Fruit fly (Drosophila melanogaster): ENCODE data around the gene alphaCOP.

alphaCOP gene

dm6 chr3L:1629064-1629777 is 15.8 kb downstream of the alphaCOP start, which contains the start of gene GC (continued):
- TF ChIP-seq Sox14 (GFP tag; optimal IDR thresholded peaks at IDR 0.05) (no peak), CG4318 (GFP tag; optimal IDR thresholded peaks at IDR 0.05) (no peak), CG11902 (GFP tag; optimal IDR thresholded peaks at IDR 0.05) (no peak), CG32006 (GFP tag; optimal IDR thresholded peaks at IDR 0.05) (peak; percentile 43), CG6276 (GFP tag; optimal IDR thresholded peaks at IDR 0.05) (no peak), Eip75B (GFP tag; optimal IDR thresholded peaks at IDR 0.05) (peak; percentile 12), pdm3 (GFP tag; optimal IDR thresholded peaks at IDR 0.05) (no peak), Met (GFP tag; optimal IDR thresholded peaks at IDR 0.05) (no peak), Ets96B (tag; optimal IDR thresholded peaks at IDR 0.05) (no peak), Eip78C (GFP tag) (no peak), CG8319 (GFP tag; optimal IDR thresholded peaks at IDR 0.05) (no peak), Ets21C (GFP tag; optimal IDR thresholded peaks at IDR 0.05) (peak; percentile 23), CG6854 (GFP tag; optimal IDR thresholded peaks at IDR 0.05) (no peak), fd59A (GFP tag; optimal IDR thresholded peaks at IDR 0.05) (no peak), vri (GFP tag; optimal IDR thresholded peaks at IDR 0.05) (no peak), CG6163 (GFP tag; IDR thresholded peaks at IDR 0.05) (no peak), Sox15 (GFP tag; optimal IDR thresholded peaks at IDR 0.05) (no peak), topi (GFP tag; optimal IDR thresholded peaks at IDR 0.05) (no peak), spab (GFP tag; optimal IDR thresholded peaks at IDR 0.05) (no peak), fd85E (GFP tag; optimal IDR thresholded peaks at IDR 0.05) (no peak), cyc (GFP tag; optimal IDR thresholded peaks at IDR 0.05) (no peak), CG6808 (GFP tag; optimal IDR thresholded peaks at IDR 0.05) (no peak), Hr4 (GFP tag; optimal IDR thresholded peaks at IDR 0.05) (peak; percentile 49), Hr39 (GFP tag; optimal IDR thresholded peaks at IDR 0.05) (peak; percentile 37), CG10631 (GFP tag; optimal IDR thresholded peaks at IDR 0.05) (no peak), CG8632 (GFP tag; optimal IDR thresholded peaks at IDR 0.05) (no peak), eg (GFP tag; IDR thresholded peaks at IDR 0.05) (no peak), CG9139 (GFP tag; optimal IDR thresholded peaks at IDR 0.05) (no peak), fkh (GFP tag; optimal IDR thresholded peaks at IDR 0.05) (no peak), salr (GFP tag; optimal IDR thresholded peaks at IDR 0.05) (no peak), ss (GFP tag; optimal IDR thresholded peaks at IDR 0.05) (no peak)

dm6 chr3L:1628176-1628866 is 16.7 kb downstream of the alphaCOP start, which contains the start of gene CG13928:
Gene CG13928, minus strand, starts transcription at chr3L:1628377.
- TF ChIP-seq esn (GFP tag; optimal IDR thresholded peaks at IDR 0.05) (no peak), Sox15 (GFP tag; optimal IDR thresholded peaks at IDR 0.05) (no peak), CG11762 (GFP tag; optimal IDR thresholded peaks at IDR 0.05; ENCODE audit: insufficient read depth) (no peak), acj6 (GFP tag; optimal IDR thresholded peaks at IDR 0.05) (no peak), vri (GFP tag; optimal IDR thresholded peaks at IDR 0.05) (no peak), dac (GFP tag; optimal IDR thresholded peaks at IDR 0.05) (no peak), Eip93F (GFP tag; optimal IDR thresholded peaks at IDR 0.05) (no peak), Lpt (GFP tag; optimal IDR thresholded peaks at IDR 0.05) (no peak), svp (GFP tag) (peak; percentile 29)

dm6 chr3L:1626924-1627323 is 18.1 kb downstream of the alphaCOP start:
- no peak for TF ChIP-seq Ets21C (GFP tag; optimal IDR thresholded peaks at IDR 0.05)
- TF ChIP-seq svp (GFP tag): peak; percentile 38

All from whole organism, prepupa.